Worm (Caenorhabditis elegans): ENCODE results near the gene T07E3.2.

T07E3.2 gene

ce11 chrIII:6857390-6857848 is 49.1 kb upstream of the T07E3.2 start (continued):
- peak; percentile 10 for TF ChIP-seq mxl-3 (GFP tag; optimal IDR thresholded peaks at IDR 0.05)
- no peak for TF ChIP-seq dmd-8 (GFP tag; IDR thresholded peaks at IDR 0.05)
- peak in 1 of 2 experiments; percentile 7 for TF ChIP-seq hif-1 (tag; optimal IDR thresholded peaks at IDR 0.05)
- TF ChIP-seq madf-9 (GFP tag; conservative IDR thresholded peaks at IDR 0.05), result no peak

ce11 chrIII:6859482-6859881 is 47.0 kb upstream of the T07E3.2 start, which contains the start of gene clec-158:
Gene clec-158 (minus strand): TSS chrIII:6859582.
- TF ChIP-seq lin-38 (GFP tag; IDR thresholded peaks at IDR 0.05) (no peak), lim-7 (GFP tag; IDR thresholded peaks at IDR 0.05) (no peak), lin-39 (tag; optimal IDR thresholded peaks at IDR 0.05) (no peak), egl-43 (GFP tag; IDR thresholded peaks at IDR 0.05) (no peak), madf-5 (GFP tag; IDR thresholded peaks at IDR 0.05) (no peak), duxl-1 (tag; optimal IDR thresholded peaks at IDR 0.05; ENCODE audit: poor library complexity) (no peak), zip-11 (GFP tag; IDR thresholded peaks at IDR 0.05) (no peak), spr-3 (GFP tag; optimal IDR thresholded peaks at IDR 0.05) (no peak), dpl-1 (GFP tag; optimal IDR thresholded peaks at IDR 0.05) (no peak), madf-9 (GFP tag; conservative IDR thresholded peaks at IDR 0.05) (no peak), sdz-12 (GFP tag; optimal IDR thresholded peaks at IDR 0.05) (no peak), nhr-42 (GFP tag; IDR thresholded peaks at IDR 0.05) (no peak), Y5F2A.4 (GFP tag; optimal IDR thresholded peaks at IDR 0.05) (no peak), dmd-8 (GFP tag; IDR thresholded peaks at IDR 0.05) (no peak)

DNA sequence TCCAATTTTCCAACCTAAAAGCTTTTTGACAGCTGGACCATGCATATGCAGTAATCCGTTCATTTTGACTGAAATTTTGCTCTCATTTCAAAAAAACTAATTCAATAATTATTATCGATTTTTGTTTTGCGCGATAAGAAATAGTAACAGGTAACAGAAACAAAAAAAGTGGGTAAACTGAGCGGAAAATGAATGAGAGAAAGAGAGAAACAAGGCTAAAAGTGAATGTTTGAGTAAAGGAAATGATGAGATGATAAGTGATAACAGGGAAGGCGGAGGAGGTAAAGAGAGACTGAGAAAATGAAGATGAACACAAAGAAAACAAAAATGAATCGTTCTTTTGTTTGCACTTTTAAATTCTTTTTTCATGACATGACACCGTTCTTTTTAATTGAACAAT is 42.6 kb upstream of the T07E3.2 start, which contains the start of gene sma-3:
TSS of gene sma-3 (minus strand) at position 68 of the 400 bp plus-strand sequence.
- TF ChIP-seq egl-27 (tag; optimal IDR thresholded peaks at IDR 0.05), result no peak
- TF ChIP-seq Y5F2A.4 (GFP tag; optimal IDR thresholded peaks at IDR 0.05), result no peak
- TF ChIP-seq pqm-1 (tag; optimal IDR thresholded peaks at IDR 0.05), result peak; percentile 95
- no peak for TF ChIP-seq ama-1 (optimal IDR thresholded peaks at IDR 0.05)
- no peak for TF ChIP-seq Y75B8A.6 (GFP tag; IDR thresholded peaks at IDR 0.05)
- no peak for TF ChIP-seq lim-7 (GFP tag; IDR thresholded peaks at IDR 0.05)
- TF ChIP-seq attf-4 (tag; optimal IDR thresholded peaks at IDR 0.05), result no peak
- TF ChIP-seq nhr-237 (tag; optimal IDR thresholded peaks at IDR 0.05), result no peak
- no peak for TF ChIP-seq lin-39 (tag; optimal IDR thresholded peaks at IDR 0.05)
- TF ChIP-seq zip-11 (GFP tag; IDR thresholded peaks at IDR 0.05), result no peak
- TF ChIP-seq fos-1 (tag; optimal IDR thresholded peaks at IDR 0.05), result no peak
- TF ChIP-seq nhr-111 (GFP tag; optimal IDR thresholded peaks at IDR 0.05), result no peak
- no peak for TF ChIP-seq T20F7.1 (GFP tag; optimal IDR thresholded peaks at IDR 0.05)
- TF ChIP-seq dmd-8 (GFP tag; IDR thresholded peaks at IDR 0.05), result no peak
- TF ChIP-seq duxl-1 (tag; optimal IDR thresholded peaks at IDR 0.05; ENCODE audit: poor library complexity), result no peak
- no peak for TF ChIP-seq tra-1 (GFP tag; IDR thresholded peaks at IDR 0.05)
- TF ChIP-seq hlh-11 (tag; optimal IDR thresholded peaks at IDR 0.05), result peak; percentile 68
- TF ChIP-seq dpl-1 (GFP tag; optimal IDR thresholded peaks at IDR 0.05), result no peak
- TF ChIP-seq dmd-9 (GFP tag; IDR thresholded peaks at IDR 0.05), result no peak
- TF ChIP-seq spr-3 (GFP tag; optimal IDR thresholded peaks at IDR 0.05), result no peak
- no peak for TF ChIP-seq mxl-3 (GFP tag; optimal IDR thresholded peaks at IDR 0.05)
- peak; percentile 55; the same call in 1 of the 2 replicates for TF ChIP-seq dmd-6 (GFP tag; IDR thresholded peaks at IDR 0.05)
- TF ChIP-seq Y48G9A.11 (GFP tag; IDR thresholded peaks at IDR 0.05), result no peak
- TF ChIP-seq aha-1 (tag), result no peak
- no peak for TF ChIP-seq set-16 (GFP tag; IDR thresholded peaks at IDR 0.05)
- TF ChIP-seq ceh-32 (tag; optimal IDR thresholded peaks at IDR 0.05; ENCODE audit: poor library complexity), result no peak
- TF ChIP-seq fkh-10 (GFP tag; optimal IDR thresholded peaks at IDR 0.05), result no peak
- peak; percentile 12 for TF ChIP-seq nhr-6 (tag; optimal IDR thresholded peaks at IDR 0.05)
- TF ChIP-seq hmg-1.1 (GFP tag; IDR thresholded peaks at IDR 0.05), result no peak
- peak; percentile 73 for TF ChIP-seq nhr-77 (tag; optimal IDR thresholded peaks at IDR 0.05)
- no peak for TF ChIP-seq ceh-62 (tag; optimal IDR thresholded peaks at IDR 0.05)
- no peak for TF ChIP-seq daf-12 (tag; optimal IDR thresholded peaks at IDR 0.05)
- no peak for TF ChIP-seq ZK337.2 (GFP tag; IDR thresholded peaks at IDR 0.05)
- peak; percentile 20 for TF ChIP-seq dve-1 (tag; optimal IDR thresholded peaks at IDR 0.05; ENCODE audit: insufficient read depth)
- no peak for TF ChIP-seq spr-1 (tag; optimal IDR thresholded peaks at IDR 0.05)
- no peak for TF ChIP-seq lin-29 (GFP tag; IDR thresholded peaks at IDR 0.05)
- TF ChIP-seq tag-97 (GFP tag; IDR thresholded peaks at IDR 0.05), result no peak
- no peak for TF ChIP-seq ceh-82 (tag; optimal IDR thresholded peaks at IDR 0.05)
- no peak for TF ChIP-seq lsy-2 (tag; optimal IDR thresholded peaks at IDR 0.05)
- no peak for TF ChIP-seq mdt-29 (GFP tag; IDR thresholded peaks at IDR 0.05)

Measured in whole organism, L4 larva.